Fruit fly (Drosophila melanogaster): ENCODE data around the gene tim.

DNA sequence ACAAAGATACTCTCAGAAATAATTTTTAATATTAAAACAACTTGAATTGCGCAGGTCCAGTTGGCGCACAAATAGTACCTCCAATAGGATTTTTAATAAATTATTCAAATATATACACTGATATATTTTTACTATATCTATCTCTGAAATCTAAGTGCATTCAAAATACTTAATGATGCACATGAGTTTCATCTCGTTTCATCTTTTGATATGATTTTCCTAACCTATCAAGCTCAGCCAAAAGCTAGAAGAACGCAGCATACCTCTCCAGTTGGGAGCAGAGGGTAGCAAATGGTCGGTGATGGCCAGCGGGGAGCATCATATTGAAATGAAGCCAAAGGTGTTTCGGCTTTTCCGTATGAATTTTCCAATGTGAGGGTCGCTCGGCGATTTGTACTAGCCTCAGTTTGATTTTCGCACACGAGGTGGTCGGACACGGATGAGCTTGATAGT, 16.8 kb upstream of the tim start, which contains the start of gene CG8852:
- TF ChIP-seq MBD-R2 (GFP tag; IDR thresholded peaks at IDR 0.05) (no peak), CG4730 (GFP tag; IDR thresholded peaks at IDR 0.05) (0 out of 2 replicates have a peak, but pooled peaks have one; percentile 28), chif (GFP tag; optimal IDR thresholded peaks at IDR 0.05) (no peak), CG12236 (GFP tag; optimal IDR thresholded peaks at IDR 0.05) (no peak), CG1602 (GFP tag; optimal IDR thresholded peaks at IDR 0.05) (no peak), CG32767 (GFP tag; IDR thresholded peaks at IDR 0.05) (no peak), tgo (GFP tag; IDR thresholded peaks at IDR 0.05) (0 out of 3 replicates have a peak, but pooled peaks have one; percentile 18)
